Fruit fly (Drosophila melanogaster) whole organism, embryonic: ENCODE results near the gene corto.

ENCODE experiments used
- Bteb2 ChIP-seq: fragments of 200-800 bp; sonication (Bioruptor generic); optimal IDR thresholded peaks from 2 replicates; lab custom pipeline; 2016; ENCODE audit warnings: missing biosample characterization, missing genetic modification characterization
- CG10274 ChIP-seq: fragments of 200-800 bp; sonication (Bioruptor generic); optimal IDR thresholded peaks from 3 replicates; lab custom pipeline; 2017; ENCODE audit warnings: missing biosample characterization, mild to moderate bottlenecking, missing genetic modification characterization
- CG10431 ChIP-seq: fragments of 200-800 bp; sonication (Bioruptor generic); optimal IDR thresholded peaks from 3 replicates; lab custom pipeline; 2018; ENCODE audit warnings: missing biosample characterization, mild to moderate bottlenecking, missing genetic modification characterization
- CG11696 ChIP-seq: fragments of 200-800 bp; sonication (Bioruptor generic); IDR thresholded peaks from 2 replicates; pipeline ENCODE4 v1.3.6; 2022; ENCODE audit warnings: missing biosample characterization, missing genetic modification characterization
- CG13894 ChIP-seq: fragments of 200-800 bp; sonication (Bioruptor generic); optimal IDR thresholded peaks from 3 replicates; lab custom pipeline; 2018; ENCODE audit warnings: missing biosample characterization, mild to moderate bottlenecking, missing genetic modification characterization, moderate library complexity
- CG17912 ChIP-seq: fragments of 200-800 bp; sonication (Bioruptor generic); optimal IDR thresholded peaks from 2 replicates; lab custom pipeline; 2018; ENCODE audit warnings: missing biosample characterization, mild to moderate bottlenecking, missing genetic modification characterization
- CG18476 ChIP-seq: fragments of 200-800 bp; sonication (Bioruptor generic); optimal IDR thresholded peaks from 2 replicates; lab custom pipeline; 2016; ENCODE audit warnings: missing biosample characterization, mild to moderate bottlenecking, missing genetic modification characterization
- CG18619 ChIP-seq: fragments of 200-800 bp; sonication (Bioruptor generic); optimal IDR thresholded peaks from 3 replicates; lab custom pipeline; 2017; ENCODE audit warnings: missing biosample characterization, mild to moderate bottlenecking, missing genetic modification characterization
- CG2120 ChIP-seq: fragments of 200-800 bp; sonication (Bioruptor generic); optimal IDR thresholded peaks from 3 replicates; lab custom pipeline; 2016; ENCODE audit warnings: missing biosample characterization, missing genetic modification characterization
- CG2129 ChIP-seq: fragments of 200-800 bp; sonication (Bioruptor generic); IDR thresholded peaks from 2 replicates; pipeline ENCODE4 v1.3.6; 2022; ENCODE audit warnings: missing biosample characterization, missing genetic modification characterization; ENCODE audit not compliant: partially characterized antibody
- CG32532 ChIP-seq: fragments of 200-800 bp; sonication (Bioruptor generic); IDR thresholded peaks from 2 replicates; pipeline ENCODE4 v1.3.6; 2022; ENCODE audit warnings: missing biosample characterization, missing genetic modification characterization
- CG32767 ChIP-seq: fragments of 200-800 bp; sonication (Bioruptor generic); IDR thresholded peaks from 2 replicates; pipeline ENCODE4 v1.3.6; 2022; ENCODE audit warnings: missing biosample characterization, missing genetic modification characterization
- CG4820 ChIP-seq: fragments of 200-800 bp; sonication (Bioruptor generic); optimal IDR thresholded peaks from 3 replicates; lab custom pipeline; 2016; ENCODE audit warnings: missing biosample characterization, missing genetic modification characterization
- CG6175 ChIP-seq: fragments of 200-800 bp; sonication (Bioruptor generic); IDR thresholded peaks from 3 replicates; pipeline ENCODE4 v1.3.6; 2022; ENCODE audit warnings: missing biosample characterization, missing genetic modification characterization
- CG6654 ChIP-seq: fragments of 200-800 bp; sonication (Bioruptor generic); optimal IDR thresholded peaks from 2 replicates; lab custom pipeline; 2017; ENCODE audit warnings: missing biosample characterization, mild to moderate bottlenecking, missing genetic modification characterization
- CG7928 ChIP-seq: fragments of 200-800 bp; sonication (Bioruptor generic); optimal IDR thresholded peaks from 2 replicates; lab custom pipeline; 2017; ENCODE audit warnings: missing biosample characterization, mild to moderate bottlenecking, missing genetic modification characterization
- CG7963 ChIP-seq: fragments of 200-800 bp; sonication (Bioruptor generic); IDR thresholded peaks from 3 replicates; pipeline ENCODE4 v1.3.6; 2022; ENCODE audit warnings: missing biosample characterization, missing genetic modification characterization; ENCODE audit not compliant: partially characterized antibody
- CG8290 ChIP-seq, 3 experiments: fragments of 200-800 bp; sonication (Bioruptor generic); optimal IDR thresholded peaks; 2 replicates each; lab custom pipeline; 2016 to 2019; ENCODE audit warnings: missing biosample characterization in 3 of 3, missing genetic modification characterization in 3 of 3, mild to moderate bottlenecking in 2 of 3, moderate library complexity in 1 of 3
- CHES-1-like ChIP-seq: fragments of 200-800 bp; sonication (Bioruptor generic); optimal IDR thresholded peaks from 2 replicates; lab custom pipeline; 2016; ENCODE audit warnings: missing biosample characterization, missing genetic modification characterization
- D19B ChIP-seq: fragments of 200-800 bp; sonication (Bioruptor generic); optimal IDR thresholded peaks from 2 replicates; lab custom pipeline; 2017; ENCODE audit warnings: missing biosample characterization, mild to moderate bottlenecking, missing genetic modification characterization
- Dref ChIP-seq: fragments of 200-800 bp; sonication (Bioruptor generic); IDR thresholded peaks from 2 replicates; pipeline ENCODE4 v1.3.6; 2022; ENCODE audit warnings: missing biosample characterization, missing genetic modification characterization
- HLH4C ChIP-seq: fragments of 200-800 bp; sonication (Bioruptor generic); IDR thresholded peaks from 3 replicates; pipeline ENCODE4 v1.3.6; 2022; ENCODE audit warnings: missing biosample characterization, missing genetic modification characterization; ENCODE audit not compliant: partially characterized antibody
- HmgZ ChIP-seq: fragments of 200-800 bp; sonication (Bioruptor generic); optimal IDR thresholded peaks from 2 replicates; lab custom pipeline; 2018; ENCODE audit warnings: missing biosample characterization, mild to moderate bottlenecking, missing genetic modification characterization
- Jarid2 ChIP-seq: fragments of 200-800 bp; sonication (Bioruptor generic); optimal IDR thresholded peaks from 3 replicates; lab custom pipeline; 2017; ENCODE audit warnings: mild to moderate bottlenecking, missing biosample characterization, missing genetic modification reagents, missing genetic modification characterization
- Kr ChIP-seq: fragments of 200-800 bp; sonication (Bioruptor generic); optimal IDR thresholded peaks from 2 replicates; lab custom pipeline; 2017; ENCODE audit warnings: missing biosample characterization, mild to moderate bottlenecking, missing genetic modification characterization
- Mrtf ChIP-seq: fragments of 200-800 bp; sonication (Bioruptor generic); IDR thresholded peaks from 3 replicates; pipeline ENCODE4 v1.3.6; 2022; ENCODE audit warnings: missing biosample characterization, missing genetic modification characterization
- NC2β ChIP-seq: fragments of 200-800 bp; sonication (Bioruptor generic); optimal IDR thresholded peaks from 2 replicates; lab custom pipeline; 2016; ENCODE audit warnings: missing biosample characterization, missing genetic modification characterization
- NFAT ChIP-seq: fragments of 200-800 bp; sonication (Bioruptor generic); IDR thresholded peaks from 2 replicates; pipeline ENCODE4 v1.3.6; 2022; ENCODE audit warnings: missing biosample characterization, missing genetic modification characterization
- Oli ChIP-seq: fragments of 200-800 bp; sonication (Bioruptor generic); optimal IDR thresholded peaks from 2 replicates; lab custom pipeline; 2018; ENCODE audit warnings: missing biosample characterization, mild to moderate bottlenecking, missing genetic modification characterization, moderate library complexity
- YL-1 ChIP-seq: fragments of 200-800 bp; sonication (Bioruptor generic); optimal IDR thresholded peaks from 3 replicates; lab custom pipeline; 2017; ENCODE audit warnings: missing biosample characterization, mild to moderate bottlenecking, missing genetic modification characterization
- br ChIP-seq: fragments of >200 bp; optimal IDR thresholded peaks from 2 replicates; lab custom pipeline; 2017
- fd64A ChIP-seq: fragments of 200-800 bp; sonication (Bioruptor generic); optimal IDR thresholded peaks from 3 replicates; lab custom pipeline; 2018; ENCODE audit warnings: missing biosample characterization, mild to moderate bottlenecking, missing genetic modification characterization
- hb ChIP-seq: fragments of 200-800 bp; sonication (Bioruptor generic); IDR thresholded peaks from 3 replicates; pipeline ENCODE4 v1.3.6; 2022; ENCODE audit warnings: missing biosample characterization, missing genetic modification characterization; ENCODE audit not compliant: partially characterized antibody
- hbn ChIP-seq: fragments of 200-800 bp; sonication (Bioruptor generic); IDR thresholded peaks from 2 replicates; pipeline ENCODE4 v1.3.6; 2022; ENCODE audit warnings: missing biosample characterization, missing genetic modification characterization; ENCODE audit not compliant: partially characterized antibody
- kah ChIP-seq: fragments of 200-800 bp; sonication (Bioruptor generic); optimal IDR thresholded peaks from 2 replicates; lab custom pipeline; 2018; ENCODE audit warnings: missing biosample characterization, mild to moderate bottlenecking, missing genetic modification characterization
- kni ChIP-seq: fragments of 200-800 bp; sonication (Bioruptor generic); optimal IDR thresholded peaks from 3 replicates; lab custom pipeline; 2017; ENCODE audit warnings: mild to moderate bottlenecking, missing biosample characterization, missing genetic modification reagents, missing genetic modification characterization
- lola ChIP-seq, 3 experiments: fragments of >200 bp in 2 of 3; fragments of 200-800 bp in 1 of 3; sonication (Bioruptor generic) in 1 of 3; optimal IDR thresholded peaks; 2 replicates each; lab custom pipeline; 2017 to 2019; ENCODE audit warnings: missing biosample characterization in 3 of 3, missing genetic modification characterization in 3 of 3, mild to moderate bottlenecking in 1 of 3, moderate library complexity in 1 of 3
- nmo ChIP-seq: fragments of 200-800 bp; sonication (Bioruptor generic); optimal IDR thresholded peaks from 2 replicates; lab custom pipeline; 2018; ENCODE audit warnings: missing biosample characterization, mild to moderate bottlenecking, missing genetic modification characterization, moderate library complexity
- p53 ChIP-seq: fragments of 200-800 bp; sonication (Bioruptor generic); optimal IDR thresholded peaks from 2 replicates; lab custom pipeline; 2016; ENCODE audit warnings: missing biosample characterization, missing genetic modification characterization
- prd ChIP-seq, 3 experiments: fragments of >200 bp in 2 of 3; fragments of 200-800 bp in 1 of 3; sonication (Bioruptor generic) in 1 of 3; optimal IDR thresholded peaks in 2 of 3; IDR thresholded peaks in 1 of 3; 2 replicates in 2 of 3; 3 replicates in 1 of 3; pipeline versions ENCODE4 v1.3.6 to Lab custom; 2017 to 2022; ENCODE audit warnings: missing biosample characterization in 1 of 3, missing genetic modification characterization in 1 of 3
- sens-2 ChIP-seq: fragments of 200-800 bp; sonication (Bioruptor generic); IDR thresholded peaks from 2 replicates; pipeline ENCODE4 v1.3.6; 2022; ENCODE audit warnings: missing biosample characterization, missing genetic modification characterization
- so ChIP-seq: fragments of 200-800 bp; sonication (Bioruptor generic); IDR thresholded peaks from 3 replicates; pipeline ENCODE4 v1.3.6; 2022; ENCODE audit warnings: missing biosample characterization, missing genetic modification characterization
- sqz ChIP-seq: fragments of 200-800 bp; sonication (Bioruptor generic); optimal IDR thresholded peaks from 3 replicates; lab custom pipeline; 2018; ENCODE audit warnings: missing biosample characterization, mild to moderate bottlenecking, missing genetic modification characterization
- sug ChIP-seq: fragments of 200-800 bp; optimal IDR thresholded peaks from 2 replicates; lab custom pipeline; 2019; ENCODE audit warnings: missing biosample characterization, mild to moderate bottlenecking, missing genetic modification characterization, moderate library complexity
- tio ChIP-seq: fragments of 200-800 bp; sonication (Bioruptor generic); optimal IDR thresholded peaks from 2 replicates; lab custom pipeline; 2017; ENCODE audit warnings: missing biosample characterization, missing genetic modification characterization, inconsistent platforms
- tna ChIP-seq: fragments of 200-800 bp; sonication (Bioruptor generic); IDR thresholded peaks from 2 replicates; pipeline ENCODE4 v1.3.6; 2022; ENCODE audit warnings: missing biosample characterization, missing genetic modification characterization; ENCODE audit not compliant: partially characterized antibody
- toy ChIP-seq: fragments of 200-800 bp; sonication (Bioruptor generic); IDR thresholded peaks from 2 replicates; pipeline ENCODE4 v1.3.6; 2022; ENCODE audit warnings: missing biosample characterization, missing genetic modification characterization
- trem ChIP-seq: fragments of 200-800 bp; optimal IDR thresholded peaks from 3 replicates; lab custom pipeline; 2019; ENCODE audit warnings: missing biosample characterization, mild to moderate bottlenecking, missing genetic modification characterization, moderate library complexity
- vnd ChIP-seq: fragments of 200-800 bp; sonication (Bioruptor generic); IDR thresholded peaks from 3 replicates; pipeline ENCODE4 v1.3.6; 2022; ENCODE audit warnings: missing biosample characterization, missing genetic modification characterization; ENCODE audit not compliant: partially characterized antibody
- zfh1 ChIP-seq: fragments of 200-800 bp; sonication (Bioruptor generic); IDR thresholded peaks from 3 replicates; pipeline ENCODE4 v1.3.6; 2022; ENCODE audit warnings: missing biosample characterization, missing genetic modification characterization

corto gene

dm6 chr3R:5080538-5080838 lies 6.4 kb downstream of the corto start:
- no peak for TF ChIP-seq CG18476 (GFP tag; lab: Kevin White, UChicago)
- TF ChIP-seq sug (tag; lab: Kevin White, UChicago), result no peak
- peak; percentile 27 for TF ChIP-seq CG13894 (tag; lab: Kevin White, UChicago)
- TF ChIP-seq CG2129 (GFP tag; lab: Robert Waterston, UW), result no peak
- peak; percentile 6 for TF ChIP-seq CG18619 (GFP tag; lab: Kevin White, UChicago)
- peak; percentile 37; the same call in 1 of the 3 replicates for TF ChIP-seq so (GFP tag; lab: Robert Waterston, UW)
- no peak for TF ChIP-seq YL-1 (GFP tag; lab: Kevin White, UChicago)
- no peak for TF ChIP-seq toy (GFP tag; lab: Robert Waterston, UW)
- peak; percentile 66 for TF ChIP-seq kni (GFP tag; lab: Kevin White, UChicago)
- TF ChIP-seq Jarid2 (GFP tag; lab: Kevin White, UChicago), result no peak
- no peak for TF ChIP-seq hb (GFP tag; lab: Robert Waterston, UW)
- no peak for TF ChIP-seq D19B (GFP tag; lab: Kevin White, UChicago)
- TF ChIP-seq p53, result no peak
- no peak for TF ChIP-seq CG7928 (GFP tag; lab: Kevin White, UChicago)
- TF ChIP-seq sens-2 (GFP tag; lab: Robert Waterston, UW), result no peak
- 0 out of 2 replicates have a peak, but pooled peaks have one; percentile 19 for TF ChIP-seq tna (GFP tag; lab: Robert Waterston, UW)
- TF ChIP-seq sqz (GFP tag; lab: Kevin White, UChicago), result peak; percentile 64
- TF ChIP-seq CG10274 (GFP tag; lab: Kevin White, UChicago), result no peak
- no peak for TF ChIP-seq CG7963 (GFP tag; lab: Robert Waterston, UW)
- TF ChIP-seq CG4820 (GFP tag; lab: Kevin White, UChicago), result no peak
- TF ChIP-seq hbn, result no peak
- TF ChIP-seq fd64A (GFP tag; lab: Kevin White, UChicago), result no peak
- TF ChIP-seq Oli, result no peak
- TF ChIP-seq zfh1, result 0 out of 3 replicates have a peak, but pooled peaks have one; percentile 8
- TF ChIP-seq HmgZ, result no peak
- no peak for TF ChIP-seq CG8290 (GFP tag; optimal IDR thresholded peaks at IDR 0.05; lab: Kevin White, UChicago)
- TF ChIP-seq CG8290 (tag; optimal IDR thresholded peaks at IDR 0.05; lab: Kevin White, UChicago), result no peak
- no peak for TF ChIP-seq nmo (GFP tag; lab: Kevin White, UChicago)
- no peak for TF ChIP-seq Kr (GFP tag; lab: Kevin White, UChicago)
- TF ChIP-seq CG10431 (GFP tag; lab: Kevin White, UChicago), result no peak
- TF ChIP-seq NC2β, result no peak
- TF ChIP-seq lola (GFP tag; optimal IDR thresholded peaks at IDR 0.05; lab: Kevin White, UChicago), result no peak
- no peak for TF ChIP-seq vnd (GFP tag; lab: Robert Waterston, UW)
- TF ChIP-seq HLH4C (GFP tag; lab: Robert Waterston, UW), result no peak
- TF ChIP-seq kah, result no peak
- no peak for TF ChIP-seq CG2120 (GFP tag; lab: Kevin White, UChicago)
- no peak for TF ChIP-seq CHES-1-like (GFP tag; lab: Kevin White, UChicago)
- TF ChIP-seq tio (GFP tag; lab: Kevin White, UChicago), result no peak
- TF ChIP-seq CG6175 (GFP tag; lab: Robert Waterston, UW), result peak; percentile 83
- no peak for TF ChIP-seq prd (optimal IDR thresholded peaks at IDR 0.05; lab: Kevin White, UChicago)
- TF ChIP-seq prd (GFP tag; IDR thresholded peaks at IDR 0.05; lab: Robert Waterston, UW), result no peak
- no peak for TF ChIP-seq NFAT (GFP tag; lab: Robert Waterston, UW)
- TF ChIP-seq CG6654 (GFP tag; lab: Kevin White, UChicago), result no peak
- no peak for TF ChIP-seq CG17912 (GFP tag; lab: Kevin White, UChicago)
- TF ChIP-seq CG32532 (GFP tag; lab: Robert Waterston, UW), result no peak
- no peak for TF ChIP-seq Mrtf (GFP tag; lab: Robert Waterston, UW)
- no peak for TF ChIP-seq Bteb2 (GFP tag; lab: Kevin White, UChicago)
- no peak for TF ChIP-seq CG11696
- no peak for TF ChIP-seq br (lab: Kevin White, UChicago)
- no peak for TF ChIP-seq CG32767 (GFP tag; lab: Robert Waterston, UW)
- TF ChIP-seq Dref, result no peak
- no peak for TF ChIP-seq trem (tag; lab: Kevin White, UChicago)
